Worm (Caenorhabditis elegans): ENCODE results near the gene aagr-1.

- TF ChIP-seq pat-9 (tag; optimal IDR thresholded peaks at IDR 0.05) (no peak), pha-4 (tag; optimal IDR thresholded peaks at IDR 0.05) (no peak), ama-1 (optimal IDR thresholded peaks at IDR 0.05) (no peak), elt-4 (tag; optimal IDR thresholded peaks at IDR 0.05) (no peak), pax-1 (tag; optimal IDR thresholded peaks at IDR 0.05) (no peak), nhr-11 (tag; optimal IDR thresholded peaks at IDR 0.05) (no peak)
Measured at ce11 chrIV:8325667-8326066, 40.7 kb upstream of the aagr-1 start, which contains the start of gene F35H10.3.
